Worm (Caenorhabditis elegans) whole organism, L2 larva: ENCODE results near the gene srt-56.

Experiments
- R02D3.7 ChIP-seq: fragments of 150-350 bp; optimal IDR thresholded peaks from 2 replicates; lab custom pipeline; 2014; ENCODE audit warnings: missing biosample characterization, missing genetic modification characterization
- Y55F3AM.14 ChIP-seq: fragments of 200-800 bp; sonication (Bioruptor generic); optimal IDR thresholded peaks from 2 replicates; lab custom pipeline; 2018; ENCODE audit warnings: mild to moderate bottlenecking, missing genetic modification characterization, missing compliant biosample characterization
- ZK546.5 ChIP-seq: sonication (generic microtip); optimal IDR thresholded peaks from 2 replicates; lab custom pipeline; 2017; ENCODE audit warnings: missing biosample characterization, missing genetic modification characterization
- ceh-16 ChIP-seq: fragments of 150-350 bp; optimal IDR thresholded peaks from 2 replicates; lab custom pipeline; 2014; ENCODE audit warnings: missing biosample characterization, missing genetic modification characterization
- dmd-4 ChIP-seq: sonication (generic microtip); optimal IDR thresholded peaks from 2 replicates; lab custom pipeline; 2017; ENCODE audit warnings: missing biosample characterization, missing genetic modification characterization
- elt-1 ChIP-seq: fragments of 150-350 bp; optimal IDR thresholded peaks from 2 replicates; lab custom pipeline; 2014; ENCODE audit warnings: missing biosample characterization, missing genetic modification characterization
- elt-3 ChIP-seq: sonication (generic microtip); optimal IDR thresholded peaks from 2 replicates; lab custom pipeline; 2017; ENCODE audit warnings: missing biosample characterization, missing genetic modification characterization
- fos-1 ChIP-seq: fragments of 150-350 bp; optimal IDR thresholded peaks from 2 replicates; lab custom pipeline; 2014; ENCODE audit warnings: missing biosample characterization, missing genetic modification characterization
- gmeb-1 ChIP-seq: fragments of 150-350 bp; optimal IDR thresholded peaks from 2 replicates; lab custom pipeline; 2014; ENCODE audit warnings: missing biosample characterization, missing genetic modification characterization
- lin-11 ChIP-seq: fragments of 150-350 bp; sonication (generic microtip); optimal IDR thresholded peaks from 2 replicates; lab custom pipeline; 2014; ENCODE audit warnings: missing biosample characterization, missing genetic modification characterization, inconsistent platforms, mixed read lengths
- lin-13 ChIP-seq: fragments of 150-350 bp; optimal IDR thresholded peaks from 2 replicates; lab custom pipeline; 2014; ENCODE audit warnings: missing biosample characterization, missing genetic modification reagents, missing genetic modification characterization
- lin-39 ChIP-seq: fragments of 150-350 bp; optimal IDR thresholded peaks from 2 replicates; lab custom pipeline; 2014; ENCODE audit warnings: missing biosample characterization, missing genetic modification reagents, missing genetic modification characterization
- mab-5 ChIP-seq: fragments of 150-350 bp; optimal IDR thresholded peaks from 2 replicates; lab custom pipeline; 2014; ENCODE audit warnings: missing biosample characterization, missing genetic modification characterization
- mbf-1 ChIP-seq: sonication (generic microtip); optimal IDR thresholded peaks from 2 replicates; lab custom pipeline; 2017; ENCODE audit warnings: missing biosample characterization, missing genetic modification characterization
- mdl-1 ChIP-seq, 2 experiments: fragments of 150-350 bp in 1 of 2; sonication (generic microtip) in 1 of 2; optimal IDR thresholded peaks; 2 replicates each; lab custom pipeline; 2017; ENCODE audit warnings: missing biosample characterization in 2 of 2, missing genetic modification characterization in 2 of 2
- nhr-10 ChIP-seq: sonication (generic microtip); optimal IDR thresholded peaks from 2 replicates; lab custom pipeline; 2017; ENCODE audit warnings: missing biosample characterization, missing genetic modification characterization
- nhr-11 ChIP-seq: fragments of 150-350 bp; optimal IDR thresholded peaks from 2 replicates; lab custom pipeline; 2014; ENCODE audit warnings: missing biosample characterization, missing genetic modification characterization
- nhr-129 ChIP-seq: fragments of 150-350 bp; optimal IDR thresholded peaks from 2 replicates; lab custom pipeline; 2014; ENCODE audit warnings: missing biosample characterization, missing genetic modification characterization
- nhr-21 ChIP-seq: fragments of 150-350 bp; optimal IDR thresholded peaks from 2 replicates; lab custom pipeline; 2014; ENCODE audit warnings: missing biosample characterization, missing genetic modification characterization
- nhr-23 ChIP-seq: fragments of 150-350 bp; optimal IDR thresholded peaks from 2 replicates; lab custom pipeline; 2014; ENCODE audit warnings: missing biosample characterization, missing genetic modification reagents, missing genetic modification characterization
- nhr-237 ChIP-seq: fragments of 150-350 bp; optimal IDR thresholded peaks from 2 replicates; lab custom pipeline; 2014; ENCODE audit warnings: missing biosample characterization, missing genetic modification characterization
- nhr-25 ChIP-seq: fragments of 150-350 bp; sonication (generic microtip); optimal IDR thresholded peaks from 3 replicates; lab custom pipeline; 2014; ENCODE audit warnings: missing biosample characterization, missing genetic modification characterization
- nhr-77 ChIP-seq: fragments of 150-350 bp; optimal IDR thresholded peaks from 2 replicates; lab custom pipeline; 2014; ENCODE audit warnings: missing biosample characterization, missing genetic modification characterization
- peb-1 ChIP-seq: fragments of 150-350 bp; optimal IDR thresholded peaks from 2 replicates; lab custom pipeline; 2014; ENCODE audit warnings: missing biosample characterization, missing genetic modification characterization
- sem-4 ChIP-seq: fragments of 150-350 bp; optimal IDR thresholded peaks from 2 replicates; lab custom pipeline; 2014; ENCODE audit warnings: missing biosample characterization, missing genetic modification reagents, missing genetic modification characterization
- skn-1 ChIP-seq: sonication (generic microtip); optimal IDR thresholded peaks from 2 replicates; lab custom pipeline; 2017; ENCODE audit warnings: missing biosample characterization, missing genetic modification characterization
- sma-3 ChIP-seq: sonication (generic microtip); optimal IDR thresholded peaks from 2 replicates; lab custom pipeline; 2016; ENCODE audit warnings: missing genetic modification reagents, missing genetic modification characterization, missing compliant biosample characterization
- sma-9 ChIP-seq, 2 experiments: fragments of 150-350 bp in 1 of 2; sonication (generic microtip) in 1 of 2; optimal IDR thresholded peaks; 2 replicates each; lab custom pipeline; 2014 to 2016; ENCODE audit warnings: missing genetic modification characterization in 2 of 2, mild to moderate bottlenecking in 1 of 2, missing biosample characterization in 1 of 2, missing compliant biosample characterization in 1 of 2, missing genetic modification reagents in 1 of 2, moderate library complexity in 1 of 2
- unc-62 ChIP-seq: fragments of 150-350 bp; optimal IDR thresholded peaks from 2 replicates; lab custom pipeline; 2014; ENCODE audit warnings: missing biosample characterization, missing genetic modification reagents, missing genetic modification characterization
- zag-1 ChIP-seq: fragments of 150-350 bp; optimal IDR thresholded peaks from 2 replicates; lab custom pipeline; 2014; ENCODE audit warnings: missing biosample characterization, missing genetic modification characterization
- ztf-1 ChIP-seq: fragments of 200-800 bp; sonication (Bioruptor generic); conservative IDR thresholded peaks from 2 replicates; pipeline ENCODE4 v1.3.6; 2022; ENCODE audit warnings: missing genetic modification characterization, missing compliant biosample characterization
- ztf-11 ChIP-seq: sonication (generic microtip); optimal IDR thresholded peaks from 2 replicates; lab custom pipeline; 2017; ENCODE audit warnings: missing biosample characterization, missing genetic modification characterization

The srt-56 gene

DNA sequence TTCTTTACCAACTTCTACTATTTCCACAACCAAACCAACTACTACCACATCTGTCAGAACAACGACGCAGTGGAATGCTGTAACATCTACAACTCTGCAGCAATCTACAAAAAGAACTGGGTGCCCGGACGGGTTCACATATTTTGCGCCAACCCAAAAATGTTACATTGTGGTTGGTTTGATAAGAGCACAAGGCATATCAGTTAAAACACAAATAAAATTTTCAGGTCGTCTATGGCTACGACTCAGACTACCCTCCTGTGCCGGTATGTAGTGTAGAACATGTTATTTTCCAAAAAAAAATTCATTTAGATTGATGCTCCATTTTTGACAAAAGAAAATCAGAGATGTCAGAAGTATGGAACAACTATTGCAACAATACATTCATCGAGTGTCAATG lies 2.5 kb downstream of the srt-56 start:
- TF ChIP-seq sma-9 (GFP tag; optimal IDR thresholded peaks at IDR 0.05; lab: Kevin White, UChicago) (no peak), sma-9 (tag; optimal IDR thresholded peaks at IDR 0.05; lab: Kevin White, UChicago) (no peak), ztf-11 (no peak), lin-11 (tag; lab: Kevin White, UChicago) (no peak), lin-39 (no peak), sma-3 (GFP tag; lab: Kevin White, UChicago) (no peak), ceh-16 (no peak), unc-62 (GFP tag; lab: Kevin White, UChicago) (no peak), nhr-10 (no peak), gmeb-1 (tag; lab: Kevin White, UChicago) (no peak), sem-4 (tag; lab: Kevin White, UChicago) (no peak), elt-1 (tag; lab: Kevin White, UChicago) (no peak), elt-3 (tag; lab: Kevin White, UChicago) (no peak), mab-5 (tag; lab: Kevin White, UChicago) (no peak), ztf-1 (GFP tag; lab: Robert Waterston, UW) (no peak)

DNA sequence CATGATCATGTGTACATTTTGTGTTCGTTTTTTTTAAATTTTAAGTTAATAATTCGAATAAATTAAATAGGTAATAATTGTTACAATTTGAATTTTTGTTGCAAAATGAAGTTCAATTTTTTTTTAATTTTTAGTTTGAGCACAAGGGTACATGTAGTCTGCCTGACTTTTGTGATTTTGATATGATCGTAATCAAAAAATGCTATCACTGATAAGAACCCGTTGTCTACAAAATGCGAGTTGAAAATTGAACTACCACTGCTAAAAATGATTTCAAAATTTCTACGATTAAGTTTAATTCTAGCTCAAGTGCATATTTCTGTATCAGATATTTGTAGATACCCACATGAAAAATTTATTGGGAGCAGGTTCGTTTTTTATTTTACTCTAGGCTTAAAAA lies 3.5 kb downstream of the srt-56 start, which contains the start of gene clec-210:
TSS of gene clec-210 (plus strand) at position 211 of the 400 bp plus-strand sequence.
- TF ChIP-seq dmd-4 (tag; lab: Kevin White, UChicago) (no peak), sma-3 (GFP tag; lab: Kevin White, UChicago) (no peak), gmeb-1 (tag; lab: Kevin White, UChicago) (no peak), nhr-25 (tag; lab: Kevin White, UChicago) (no peak), nhr-21 (no peak), R02D3.7 (tag; lab: Kevin White, UChicago) (no peak), fos-1 (peak; percentile 28)
- TF ChIP-seq, all 48 proteins: peak for 1

DNA sequence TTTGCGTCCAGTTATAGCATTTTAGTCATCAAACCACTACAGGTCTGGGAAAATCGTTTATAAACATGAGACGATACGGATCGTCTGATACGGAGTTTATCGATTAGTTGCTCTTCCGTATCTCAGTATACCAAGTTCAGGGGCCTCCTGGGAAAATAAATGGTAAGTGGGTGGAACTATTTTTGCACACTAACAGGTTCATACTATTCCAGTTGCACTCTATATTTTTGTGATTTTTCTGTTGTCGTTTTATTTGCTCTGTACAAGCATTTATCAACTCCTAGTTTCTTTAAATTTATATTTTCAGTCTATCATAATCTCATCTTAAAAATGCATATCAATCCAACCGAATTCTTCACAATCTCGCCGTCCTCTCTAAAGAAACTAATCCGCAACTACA lies 6.7 kb downstream of the srt-56 start, which contains the start of gene Y73C8C.3:
TSS of gene Y73C8C.3 (plus strand) at position 301 of the 400 bp plus-strand sequence.
- TF ChIP-seq skn-1 (tag; lab: Kevin White, UChicago) (no peak), mdl-1 (tag; optimal IDR thresholded peaks at IDR 0.05; lab: Kevin White, UChicago) (no peak), nhr-10 (no peak), nhr-77 (no peak), Y55F3AM.14 (GFP tag; lab: Kevin White, UChicago) (no peak), nhr-21 (no peak), peb-1 (tag; lab: Kevin White, UChicago) (no peak), gmeb-1 (tag; lab: Kevin White, UChicago) (no peak), nhr-129 (tag; lab: Kevin White, UChicago) (no peak), nhr-23 (tag; lab: Kevin White, UChicago) (no peak)

DNA sequence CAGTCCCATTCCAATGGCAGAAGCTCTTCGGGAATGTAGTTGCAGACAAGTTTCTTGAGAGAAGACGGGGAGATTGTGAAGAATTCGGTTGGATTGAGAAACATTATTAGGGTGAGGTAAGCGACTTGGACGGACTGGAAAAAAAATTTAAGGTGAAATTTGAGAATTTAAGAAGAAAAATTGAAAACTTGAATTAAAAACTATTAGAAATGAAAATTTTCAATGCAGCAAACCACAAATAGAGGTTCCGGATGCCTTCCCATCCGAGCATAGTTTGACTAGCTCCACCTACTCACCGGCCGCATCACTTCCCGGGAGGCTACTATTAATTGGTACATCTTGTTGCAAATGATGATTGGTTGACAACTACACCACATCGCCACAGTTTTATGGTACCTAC lies 7.9 kb downstream of the srt-56 start, which contains the start of gene Y73C8C.8:
TSS of gene Y73C8C.8 (minus strand) at position 101 of the 400 bp plus-strand sequence.
- no peak for TF ChIP-seq lin-13 (GFP tag; lab: Kevin White, UChicago)
- TF ChIP-seq lin-39, result no peak
- TF ChIP-seq, all 48 proteins: peak for 0

- TF ChIP-seq fos-1 (peak; percentile 22), ZK546.5 (tag; lab: Kevin White, UChicago) (no peak), zag-1 (no peak)
Measured at ce11 chrV:3112198-3112597, 9.4 kb downstream of the srt-56 start.

- TF ChIP-seq sem-4 (tag; lab: Kevin White, UChicago), result no peak
- TF ChIP-seq Y55F3AM.14 (GFP tag; lab: Kevin White, UChicago), result no peak
- no peak for TF ChIP-seq nhr-11 (tag; lab: Kevin White, UChicago)
- no peak for TF ChIP-seq ztf-11
- TF ChIP-seq mbf-1 (tag; lab: Kevin White, UChicago), result no peak
- TF ChIP-seq lin-39, result no peak
- no peak for TF ChIP-seq nhr-237 (tag; lab: Kevin White, UChicago)
Measured at ce11 chrV:3107450-3107849, 14.2 kb downstream of the srt-56 start, which contains the start of gene str-68. Gene str-68, minus strand, starts transcription at chrV:3107550.
